Worm (Caenorhabditis elegans) whole organism, early embryonic: ENCODE data around the gene C29E4.15.

Experiments used
- B0310.2 ChIP-seq: sonication (generic microtip); optimal IDR thresholded peaks from 2 replicates; lab custom pipeline; 2016; ENCODE audit warnings: mild to moderate bottlenecking, missing genetic modification characterization, missing compliant biosample characterization
- F13C5.2 ChIP-seq: sonication (generic microtip); optimal IDR thresholded peaks from 2 replicates; lab custom pipeline; 2017; ENCODE audit warnings: mild to moderate bottlenecking, missing genetic modification characterization, inconsistent platforms, missing compliant biosample characterization
- aly-1 ChIP-seq: sonication (generic microtip); optimal IDR thresholded peaks from 2 replicates; lab custom pipeline; 2016; ENCODE audit warnings: missing genetic modification characterization, missing compliant biosample characterization
- ama-1 ChIP-seq: fragments of 150-350 bp; optimal IDR thresholded peaks from 2 replicates; lab custom pipeline; 2014
- ceh-36 ChIP-seq: sonication (generic microtip); optimal IDR thresholded peaks from 2 replicates; lab custom pipeline; 2016; ENCODE audit warnings: missing genetic modification characterization, inconsistent platforms, missing compliant biosample characterization
- ets-7 ChIP-seq: sonication (generic microtip); optimal IDR thresholded peaks from 2 replicates; lab custom pipeline; 2016; ENCODE audit warnings: missing genotype, missing genetic modification characterization, missing compliant biosample characterization
- flt-1 ChIP-seq: fragments of 200-800 bp; sonication (Bioruptor generic); IDR thresholded peaks from 2 replicates; pipeline ENCODE4 v1.3.6; 2022; ENCODE audit warnings: missing genetic modification characterization, missing compliant biosample characterization
- hmbx-1 ChIP-seq: sonication (generic microtip); optimal IDR thresholded peaks from 2 replicates; lab custom pipeline; 2016; ENCODE audit warnings: mild to moderate bottlenecking, missing genetic modification characterization, missing compliant biosample characterization
- hnd-1 ChIP-seq: sonication (generic microtip); optimal IDR thresholded peaks from 2 replicates; lab custom pipeline; 2016; ENCODE audit warnings: missing genetic modification characterization, missing compliant biosample characterization
- pes-1 ChIP-seq: fragments of 200-800 bp; sonication (Bioruptor generic); IDR thresholded peaks from 2 replicates; pipeline ENCODE4 v1.3.6; 2022; ENCODE audit warnings: missing genetic modification reagents, missing genetic modification characterization, missing compliant biosample characterization
- scrt-1 ChIP-seq: fragments of 200-800 bp; sonication (Bioruptor generic); IDR thresholded peaks from 2 replicates; pipeline ENCODE4 v1.3.6; 2022; ENCODE audit warnings: missing genetic modification characterization, missing compliant biosample characterization
- sea-1 ChIP-seq: fragments of 200-800 bp; sonication (Bioruptor generic); conservative IDR thresholded peaks from 2 replicates; pipeline ENCODE4 v1.3.6; 2022; ENCODE audit warnings: missing genetic modification characterization, missing compliant biosample characterization
- tbx-37 ChIP-seq: fragments of 200-800 bp; sonication (Bioruptor generic); conservative IDR thresholded peaks from 2 replicates; pipeline ENCODE4 v1.3.6; 2022; ENCODE audit warnings: missing genetic modification reagents, missing genetic modification characterization, missing compliant biosample characterization
- tra-4 ChIP-seq: sonication (generic microtip); optimal IDR thresholded peaks from 2 replicates; lab custom pipeline; 2017; ENCODE audit warnings: missing genetic modification characterization, missing compliant biosample characterization

ce11 chrIII:7953208-7953607 is 785 bp downstream of the C29E4.15 start, which contains the start of gene let-754:
- TF ChIP-seq ama-1 (lab: Kevin White, UChicago), result no peak
- TF ChIP-seq hmbx-1, result no peak
- TF ChIP-seq tra-4 (tag; lab: Kevin White, UChicago), result no peak
- no peak for TF ChIP-seq sea-1 (GFP tag; lab: Robert Waterston, UW)
- no peak for TF ChIP-seq pes-1
- no peak for TF ChIP-seq ets-7 (tag; lab: Kevin White, UChicago)
- no peak for TF ChIP-seq aly-1 (tag; lab: Kevin White, UChicago)
- TF ChIP-seq hnd-1 (tag; lab: Kevin White, UChicago), result no peak
- no peak for TF ChIP-seq ceh-36 (tag; lab: Kevin White, UChicago)
- TF ChIP-seq flt-1, result no peak
- no peak for TF ChIP-seq B0310.2 (tag; lab: Kevin White, UChicago)
- no peak for TF ChIP-seq F13C5.2 (tag; lab: Kevin White, UChicago)
- TF ChIP-seq scrt-1 (GFP tag; lab: Robert Waterston, UW), result no peak
- no peak for TF ChIP-seq tbx-37 (GFP tag; lab: Robert Waterston, UW)
